Worm (Caenorhabditis elegans): ENCODE data around the gene bath-33.

DNA sequence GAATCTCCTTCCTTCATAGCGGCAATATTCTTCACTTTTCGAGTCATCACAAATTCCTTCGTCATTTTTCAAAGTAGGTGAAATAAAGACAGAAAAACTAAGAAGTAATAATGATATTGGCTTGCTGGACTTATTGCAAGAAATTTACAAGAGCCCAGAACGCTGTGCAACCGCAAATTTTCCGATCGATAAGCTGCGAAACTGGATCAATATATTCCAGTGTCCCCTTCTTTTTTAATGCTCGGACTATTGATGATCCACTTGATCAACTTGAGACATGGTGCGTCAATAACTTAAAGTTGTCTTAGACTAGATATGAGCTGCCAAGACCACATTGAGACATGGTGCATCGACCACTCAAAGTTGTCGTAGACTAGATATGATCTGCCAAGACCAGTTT is at the start of gene bath-33:
- TF ChIP-seq vab-7 (GFP tag; IDR thresholded peaks at IDR 0.05): no peak
- TF ChIP-seq nhr-6 (tag; optimal IDR thresholded peaks at IDR 0.05): no peak
- TF ChIP-seq nhr-11 (tag; optimal IDR thresholded peaks at IDR 0.05): no peak
- no peak for TF ChIP-seq daf-12 (tag; optimal IDR thresholded peaks at IDR 0.05)
- no peak for TF ChIP-seq nhr-76 (tag; optimal IDR thresholded peaks at IDR 0.05)
- TF ChIP-seq fos-1 (tag; optimal IDR thresholded peaks at IDR 0.05): no peak
- no peak for TF ChIP-seq ceh-82 (tag; optimal IDR thresholded peaks at IDR 0.05)
- TF ChIP-seq R02D3.7 (tag; optimal IDR thresholded peaks at IDR 0.05): no peak
- no peak for TF ChIP-seq nhr-237 (tag; optimal IDR thresholded peaks at IDR 0.05)
- TF ChIP-seq F10B5.3 (tag; optimal IDR thresholded peaks at IDR 0.05): no peak
- TF ChIP-seq egl-43 (GFP tag; IDR thresholded peaks at IDR 0.05): no peak

Measured in whole organism, L4 larva.